Fruit fly (Drosophila melanogaster) whole organism: Measurements from ENCODE around the gene Dci.

Source experiments
- CG8478 ChIP-seq: fragments of >200 bp; optimal IDR thresholded peaks from 2 replicates; lab custom pipeline; 2018; ENCODE audit warnings: inconsistent platforms
- Dll ChIP-seq: fragments of >200 bp; optimal IDR thresholded peaks from 2 replicates; lab custom pipeline; 2017
- pan ChIP-seq: fragments of >200 bp; optimal IDR thresholded peaks from 2 replicates; lab custom pipeline; 2017
- psq ChIP-seq: fragments of >200 bp; optimal IDR thresholded peaks from 2 replicates; lab custom pipeline; 2017
- usp ChIP-seq: fragments of >200 bp; optimal IDR thresholded peaks from 2 replicates; lab custom pipeline; 2017; ENCODE audit warnings: missing biosample characterization, missing genetic modification characterization, mixed read lengths

DNA sequence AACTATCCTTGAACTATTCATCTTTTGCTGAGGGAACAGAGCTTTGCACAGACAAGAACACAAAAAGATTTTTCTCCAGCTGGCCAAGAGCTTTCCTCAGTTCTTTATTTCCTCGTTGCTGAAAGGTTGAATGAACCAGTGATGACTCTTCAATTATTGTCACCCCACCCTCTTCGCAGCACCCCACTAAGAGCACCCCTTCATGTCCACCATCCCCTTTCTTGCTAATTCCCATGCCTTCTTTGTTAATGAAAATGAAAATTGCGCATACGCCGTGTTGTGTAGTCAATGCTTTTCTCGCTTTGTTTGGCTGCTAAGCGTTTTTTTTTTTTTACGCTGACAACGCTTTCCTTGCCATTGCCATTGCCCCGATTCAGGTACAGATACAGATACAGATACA, 32.6 kb downstream of the Dci start:
- no peak for TF ChIP-seq psq (lab: Kevin White, UChicago)
- TF ChIP-seq usp (GFP tag; lab: Kevin White, UChicago), result no peak
- no peak for TF ChIP-seq CG8478 (lab: Kevin White, UChicago)
- no peak for TF ChIP-seq Dll (lab: Kevin White, UChicago)
- TF ChIP-seq pan (lab: Kevin White, UChicago), result no peak
